Fruit fly (Drosophila melanogaster) whole organism, pupa: ENCODE results near the gene CG14262.

Source experiments
- CG13204 ChIP-seq: fragments of 200-800 bp; sonication (Bioruptor generic); optimal IDR thresholded peaks from 2 replicates; lab custom pipeline; 2018; ENCODE audit warnings: missing biosample characterization, mild to moderate bottlenecking, missing genetic modification characterization, moderate library complexity
- CG32121 ChIP-seq: fragments of 200-800 bp; sonication (Bioruptor generic); IDR thresholded peaks from 2 replicates; pipeline ENCODE4 v1.3.6; 2022; ENCODE audit warnings: missing biosample characterization, missing genetic modification characterization
- CG34367 ChIP-seq: fragments of 200-800 bp; sonication (Bioruptor generic); optimal IDR thresholded peaks from 2 replicates; lab custom pipeline; 2018; ENCODE audit warnings: missing biosample characterization, mild to moderate bottlenecking, missing genetic modification characterization
- CG8159 ChIP-seq: fragments of 200-800 bp; sonication (Bioruptor generic); optimal IDR thresholded peaks from 3 replicates; lab custom pipeline; 2018; ENCODE audit warnings: missing biosample characterization, mild to moderate bottlenecking, missing genetic modification characterization, moderate library complexity
- CG8301 ChIP-seq: fragments of 200-800 bp; sonication (Bioruptor generic); optimal IDR thresholded peaks from 2 replicates; lab custom pipeline; 2018; ENCODE audit warnings: missing biosample characterization, mild to moderate bottlenecking, missing genetic modification characterization
- EcR ChIP-seq: fragments of 200-800 bp; sonication (Bioruptor generic); optimal IDR thresholded peaks from 3 replicates; lab custom pipeline; 2019; ENCODE audit warnings: missing biosample characterization, missing genetic modification characterization, mild to moderate bottlenecking, moderate library complexity, missing genetic modification reagents
- Ets98B ChIP-seq: fragments of 200-800 bp; sonication (Bioruptor generic); IDR thresholded peaks from 2 replicates; pipeline ENCODE4 v1.3.6; 2022; ENCODE audit warnings: missing biosample characterization, missing genetic modification characterization
- Pif1B ChIP-seq: fragments of 200-800 bp; sonication (Bioruptor generic); optimal IDR thresholded peaks from 3 replicates; lab custom pipeline; 2016; ENCODE audit warnings: missing biosample characterization, missing genetic modification characterization
- Snoo ChIP-seq: fragments of 200-800 bp; sonication (Bioruptor generic); optimal IDR thresholded peaks from 3 replicates; lab custom pipeline; 2017; ENCODE audit warnings: missing biosample characterization, mild to moderate bottlenecking, missing genetic modification characterization, inconsistent platforms
- gl ChIP-seq: fragments of 200-800 bp; sonication (Bioruptor generic); optimal IDR thresholded peaks from 2 replicates; lab custom pipeline; 2018; ENCODE audit warnings: missing biosample characterization, mild to moderate bottlenecking, missing genetic modification characterization

DNA sequence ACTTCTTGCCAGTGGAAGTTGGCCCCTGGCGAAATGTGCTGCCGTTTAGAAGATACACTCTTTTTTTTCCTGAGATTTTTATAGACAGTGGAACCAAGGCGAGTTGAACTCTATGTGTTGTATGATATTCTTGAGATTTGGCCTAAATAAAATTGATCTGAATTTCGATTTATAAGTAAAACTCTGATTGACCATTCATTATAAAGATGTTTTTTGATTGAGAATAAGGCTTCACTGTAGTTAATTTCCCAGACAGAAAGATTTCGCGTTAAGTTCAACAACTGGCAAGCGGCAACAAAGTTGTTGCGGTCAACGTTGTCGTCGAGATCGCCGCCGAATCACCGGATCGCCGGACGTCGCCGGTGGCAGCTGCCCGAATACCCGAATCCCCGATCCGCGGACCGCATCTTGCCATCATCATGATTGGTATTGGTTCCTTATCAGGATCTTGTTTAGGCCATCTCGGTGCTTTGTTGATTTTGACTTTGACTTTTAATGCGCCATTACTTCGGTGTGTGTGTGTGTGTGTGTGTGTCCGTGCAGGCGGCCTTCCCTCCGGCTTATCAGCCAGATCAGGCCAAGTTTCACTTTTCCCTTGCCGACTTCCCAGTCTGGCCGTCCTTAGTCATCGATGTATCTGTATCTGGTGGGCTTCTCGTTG is 43.1 kb downstream of the CG14262 start:
- no peak for TF ChIP-seq CG13204
- peak; percentile 28 for TF ChIP-seq gl (tag; lab: Kevin White, UChicago)
- peak; percentile 71 for TF ChIP-seq CG8159 (tag; lab: Kevin White, UChicago)
- TF ChIP-seq Pif1B (GFP tag; lab: Kevin White, UChicago), result no peak
- TF ChIP-seq CG8301 (tag; lab: Kevin White, UChicago), result no peak
- TF ChIP-seq Ets98B, result no peak
- no peak for TF ChIP-seq CG32121 (GFP tag; lab: Robert Waterston, UW)
- peak; percentile 48 for TF ChIP-seq CG34367
- TF ChIP-seq Snoo (tag; lab: Kevin White, UChicago), result peak; percentile 20
- TF ChIP-seq EcR, result peak; percentile 52
